Worm (Caenorhabditis elegans) whole organism, L2 larva: ENCODE results near the gene T23F11.6.

Source experiments
- C34F6.9 ChIP-seq: fragments of 150-350 bp; optimal IDR thresholded peaks from 2 replicates; lab custom pipeline; 2014; ENCODE audit warnings: missing biosample characterization, missing genetic modification characterization
- F13H6.1 ChIP-seq: sonication (generic microtip); optimal IDR thresholded peaks from 2 replicates; lab custom pipeline; 2016; ENCODE audit warnings: missing genetic modification characterization, missing compliant biosample characterization
- R02D3.7 ChIP-seq: fragments of 150-350 bp; optimal IDR thresholded peaks from 2 replicates; lab custom pipeline; 2014; ENCODE audit warnings: missing biosample characterization, missing genetic modification characterization
- Y55F3AM.14 ChIP-seq: fragments of 200-800 bp; sonication (Bioruptor generic); optimal IDR thresholded peaks from 2 replicates; lab custom pipeline; 2018; ENCODE audit warnings: mild to moderate bottlenecking, missing genetic modification characterization, missing compliant biosample characterization
- ZK546.5 ChIP-seq: sonication (generic microtip); optimal IDR thresholded peaks from 2 replicates; lab custom pipeline; 2017; ENCODE audit warnings: missing biosample characterization, missing genetic modification characterization
- alr-1 ChIP-seq: fragments of 150-350 bp; optimal IDR thresholded peaks from 2 replicates; lab custom pipeline; 2014; ENCODE audit warnings: missing biosample characterization, missing genetic modification characterization
- aly-2 ChIP-seq: fragments of 150-350 bp; optimal IDR thresholded peaks from 2 replicates; lab custom pipeline; 2014; ENCODE audit warnings: missing biosample characterization, missing genetic modification characterization
- ama-1 ChIP-seq: fragments of 150-350 bp; optimal IDR thresholded peaks from 2 replicates; lab custom pipeline; 2018; ENCODE audit warnings: inconsistent platforms
- blmp-1 ChIP-seq: sonication (generic microtip); optimal IDR thresholded peaks from 2 replicates; lab custom pipeline; 2017; ENCODE audit warnings: missing genetic modification characterization, mild to moderate bottlenecking, missing compliant biosample characterization, antibody characterized with exemption, moderate library complexity; ENCODE audit not compliant: insufficient read depth
- ceh-16 ChIP-seq: fragments of 150-350 bp; optimal IDR thresholded peaks from 2 replicates; lab custom pipeline; 2014; ENCODE audit warnings: missing biosample characterization, missing genetic modification characterization
- ceh-82 ChIP-seq: fragments of 150-350 bp; optimal IDR thresholded peaks from 2 replicates; lab custom pipeline; 2014; ENCODE audit warnings: missing biosample characterization, missing genetic modification characterization
- crh-2 ChIP-seq: sonication (generic microtip); optimal IDR thresholded peaks from 2 replicates; lab custom pipeline; 2017; ENCODE audit warnings: missing biosample characterization, missing genetic modification characterization
- dmd-4 ChIP-seq: sonication (generic microtip); optimal IDR thresholded peaks from 2 replicates; lab custom pipeline; 2017; ENCODE audit warnings: missing biosample characterization, missing genetic modification characterization
- egl-27 ChIP-seq: sonication (generic microtip); optimal IDR thresholded peaks from 3 replicates; lab custom pipeline; 2017; ENCODE audit warnings: missing biosample characterization, missing genetic modification reagents, missing genetic modification characterization
- elt-1 ChIP-seq: fragments of 150-350 bp; optimal IDR thresholded peaks from 2 replicates; lab custom pipeline; 2014; ENCODE audit warnings: missing biosample characterization, missing genetic modification characterization
- elt-3 ChIP-seq: sonication (generic microtip); optimal IDR thresholded peaks from 2 replicates; lab custom pipeline; 2017; ENCODE audit warnings: missing biosample characterization, missing genetic modification characterization
- fos-1 ChIP-seq: fragments of 150-350 bp; optimal IDR thresholded peaks from 2 replicates; lab custom pipeline; 2014; ENCODE audit warnings: missing biosample characterization, missing genetic modification characterization
- gmeb-1 ChIP-seq: fragments of 150-350 bp; optimal IDR thresholded peaks from 2 replicates; lab custom pipeline; 2014; ENCODE audit warnings: missing biosample characterization, missing genetic modification characterization
- lin-11 ChIP-seq: fragments of 150-350 bp; sonication (generic microtip); optimal IDR thresholded peaks from 2 replicates; lab custom pipeline; 2014; ENCODE audit warnings: missing biosample characterization, missing genetic modification characterization, inconsistent platforms, mixed read lengths
- lin-13 ChIP-seq: fragments of 150-350 bp; optimal IDR thresholded peaks from 2 replicates; lab custom pipeline; 2014; ENCODE audit warnings: missing biosample characterization, missing genetic modification reagents, missing genetic modification characterization
- lin-39 ChIP-seq: fragments of 150-350 bp; optimal IDR thresholded peaks from 2 replicates; lab custom pipeline; 2014; ENCODE audit warnings: missing biosample characterization, missing genetic modification reagents, missing genetic modification characterization
- mab-5 ChIP-seq: fragments of 150-350 bp; optimal IDR thresholded peaks from 2 replicates; lab custom pipeline; 2014; ENCODE audit warnings: missing biosample characterization, missing genetic modification characterization
- mbf-1 ChIP-seq: sonication (generic microtip); optimal IDR thresholded peaks from 2 replicates; lab custom pipeline; 2017; ENCODE audit warnings: missing biosample characterization, missing genetic modification characterization
- mdl-1 ChIP-seq, 2 experiments: fragments of 150-350 bp in 1 of 2; sonication (generic microtip) in 1 of 2; optimal IDR thresholded peaks; 2 replicates each; lab custom pipeline; 2017; ENCODE audit warnings: missing biosample characterization in 2 of 2, missing genetic modification characterization in 2 of 2
- nhr-10 ChIP-seq: sonication (generic microtip); optimal IDR thresholded peaks from 2 replicates; lab custom pipeline; 2017; ENCODE audit warnings: missing biosample characterization, missing genetic modification characterization
- nhr-11 ChIP-seq: fragments of 150-350 bp; optimal IDR thresholded peaks from 2 replicates; lab custom pipeline; 2014; ENCODE audit warnings: missing biosample characterization, missing genetic modification characterization
- nhr-12 ChIP-seq: fragments of 150-350 bp; optimal IDR thresholded peaks from 2 replicates; lab custom pipeline; 2014; ENCODE audit warnings: missing biosample characterization, missing genetic modification characterization
- nhr-129 ChIP-seq: fragments of 150-350 bp; optimal IDR thresholded peaks from 2 replicates; lab custom pipeline; 2014; ENCODE audit warnings: missing biosample characterization, missing genetic modification characterization
- nhr-21 ChIP-seq: fragments of 150-350 bp; optimal IDR thresholded peaks from 2 replicates; lab custom pipeline; 2014; ENCODE audit warnings: missing biosample characterization, missing genetic modification characterization
- nhr-23 ChIP-seq: fragments of 150-350 bp; optimal IDR thresholded peaks from 2 replicates; lab custom pipeline; 2014; ENCODE audit warnings: missing biosample characterization, missing genetic modification reagents, missing genetic modification characterization
- nhr-237 ChIP-seq: fragments of 150-350 bp; optimal IDR thresholded peaks from 2 replicates; lab custom pipeline; 2014; ENCODE audit warnings: missing biosample characterization, missing genetic modification characterization
- nhr-25 ChIP-seq: fragments of 150-350 bp; sonication (generic microtip); optimal IDR thresholded peaks from 3 replicates; lab custom pipeline; 2014; ENCODE audit warnings: missing biosample characterization, missing genetic modification characterization
- nhr-77 ChIP-seq: fragments of 150-350 bp; optimal IDR thresholded peaks from 2 replicates; lab custom pipeline; 2014; ENCODE audit warnings: missing biosample characterization, missing genetic modification characterization
- peb-1 ChIP-seq: fragments of 150-350 bp; optimal IDR thresholded peaks from 2 replicates; lab custom pipeline; 2014; ENCODE audit warnings: missing biosample characterization, missing genetic modification characterization
- sem-4 ChIP-seq: fragments of 150-350 bp; optimal IDR thresholded peaks from 2 replicates; lab custom pipeline; 2014; ENCODE audit warnings: missing biosample characterization, missing genetic modification reagents, missing genetic modification characterization
- skn-1 ChIP-seq: sonication (generic microtip); optimal IDR thresholded peaks from 2 replicates; lab custom pipeline; 2017; ENCODE audit warnings: missing biosample characterization, missing genetic modification characterization
- sma-3 ChIP-seq: sonication (generic microtip); optimal IDR thresholded peaks from 2 replicates; lab custom pipeline; 2016; ENCODE audit warnings: missing genetic modification reagents, missing genetic modification characterization, missing compliant biosample characterization
- sma-9 ChIP-seq, 2 experiments: fragments of 150-350 bp in 1 of 2; sonication (generic microtip) in 1 of 2; optimal IDR thresholded peaks; 2 replicates each; lab custom pipeline; 2014 to 2016; ENCODE audit warnings: missing genetic modification characterization in 2 of 2, mild to moderate bottlenecking in 1 of 2, missing biosample characterization in 1 of 2, missing compliant biosample characterization in 1 of 2, missing genetic modification reagents in 1 of 2, moderate library complexity in 1 of 2
- unc-39 ChIP-seq: fragments of 150-350 bp; optimal IDR thresholded peaks from 2 replicates; lab custom pipeline; 2014; ENCODE audit warnings: missing biosample characterization, missing genetic modification characterization
- unc-55 ChIP-seq: fragments of 150-350 bp; sonication (generic microtip); optimal IDR thresholded peaks from 3 replicates; lab custom pipeline; 2014; ENCODE audit warnings: missing biosample characterization, missing genetic modification reagents, missing genetic modification characterization
- unc-62 ChIP-seq: fragments of 150-350 bp; optimal IDR thresholded peaks from 2 replicates; lab custom pipeline; 2014; ENCODE audit warnings: missing biosample characterization, missing genetic modification reagents, missing genetic modification characterization
- zag-1 ChIP-seq: fragments of 150-350 bp; optimal IDR thresholded peaks from 2 replicates; lab custom pipeline; 2014; ENCODE audit warnings: missing biosample characterization, missing genetic modification characterization
- ztf-1 ChIP-seq: fragments of 200-800 bp; sonication (Bioruptor generic); conservative IDR thresholded peaks from 2 replicates; pipeline ENCODE4 v1.3.6; 2022; ENCODE audit warnings: missing genetic modification characterization, missing compliant biosample characterization
- ztf-11 ChIP-seq: sonication (generic microtip); optimal IDR thresholded peaks from 2 replicates; lab custom pipeline; 2017; ENCODE audit warnings: missing biosample characterization, missing genetic modification characterization
- ztf-4 ChIP-seq: fragments of 150-350 bp; optimal IDR thresholded peaks from 2 replicates; lab custom pipeline; 2014; ENCODE audit warnings: missing biosample characterization, missing genetic modification characterization

Gene T23F11.6

DNA sequence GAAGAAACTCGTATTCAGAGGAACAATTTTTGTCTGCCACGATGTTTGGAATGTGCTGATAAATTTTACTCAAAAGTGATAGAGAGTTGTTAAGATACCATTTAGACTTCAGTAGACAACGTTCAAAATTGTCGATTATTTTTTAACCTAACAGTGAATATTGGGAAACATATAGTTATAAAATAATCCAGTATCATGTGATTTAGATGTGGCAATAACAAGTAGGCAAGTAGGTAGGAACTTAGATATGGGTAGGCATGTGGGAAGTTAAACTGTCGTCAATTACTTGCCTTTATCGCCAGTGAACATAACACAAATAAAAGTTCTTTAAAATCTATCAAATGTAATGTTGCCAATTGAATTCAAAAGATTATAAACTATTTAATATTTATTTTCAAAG, 23.8 kb upstream of the T23F11.6 start, which contains the start of gene T23F11.11:
TSS of gene T23F11.11 (minus strand) at position 101 of the 400 bp plus-strand sequence.
- TF ChIP-seq dmd-4 (tag; lab: Kevin White, UChicago) (no peak), nhr-12 (tag; lab: Kevin White, UChicago) (no peak), unc-39 (tag; lab: Kevin White, UChicago) (no peak), sma-9 (GFP tag; optimal IDR thresholded peaks at IDR 0.05; lab: Kevin White, UChicago) (no peak), sma-9 (tag; optimal IDR thresholded peaks at IDR 0.05; lab: Kevin White, UChicago) (no peak), alr-1 (tag; lab: Kevin White, UChicago) (no peak), elt-1 (no peak), elt-3 (tag; lab: Kevin White, UChicago) (no peak), lin-11 (no peak), F13H6.1 (no peak), peb-1 (tag; lab: Kevin White, UChicago) (no peak), mab-5 (tag; lab: Kevin White, UChicago) (no peak), R02D3.7 (tag; lab: Kevin White, UChicago) (no peak), gmeb-1 (tag; lab: Kevin White, UChicago) (no peak), nhr-21 (tag; lab: Kevin White, UChicago) (no peak)

DNA sequence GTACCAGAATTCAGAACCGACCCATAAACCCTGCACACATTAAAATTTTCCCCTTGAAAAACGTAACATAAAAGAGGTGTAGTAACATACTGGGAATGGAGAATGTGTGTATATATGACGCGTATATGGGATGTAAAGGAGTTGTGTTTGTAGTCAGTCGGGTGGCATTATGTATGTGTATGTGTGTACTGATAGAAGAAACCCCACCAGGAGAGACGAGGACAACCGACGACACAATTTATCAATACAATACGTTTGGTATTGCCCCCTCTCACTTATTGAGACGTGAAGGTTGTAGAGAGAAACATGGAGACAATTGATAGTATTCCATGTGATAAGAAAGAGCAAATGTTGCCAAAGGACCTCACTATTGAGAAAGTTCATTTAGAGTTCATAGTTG, 20.4 kb upstream of the T23F11.6 start:
- TF ChIP-seq nhr-10 (tag; lab: Kevin White, UChicago) (no peak), fos-1 (tag; lab: Kevin White, UChicago) (peak; percentile 58), gmeb-1 (tag; lab: Kevin White, UChicago) (peak; percentile 10), nhr-129 (tag; lab: Kevin White, UChicago) (peak; percentile 5), ceh-82 (tag; lab: Kevin White, UChicago) (no peak), Y55F3AM.14 (GFP tag; lab: Kevin White, UChicago) (no peak)

DNA sequence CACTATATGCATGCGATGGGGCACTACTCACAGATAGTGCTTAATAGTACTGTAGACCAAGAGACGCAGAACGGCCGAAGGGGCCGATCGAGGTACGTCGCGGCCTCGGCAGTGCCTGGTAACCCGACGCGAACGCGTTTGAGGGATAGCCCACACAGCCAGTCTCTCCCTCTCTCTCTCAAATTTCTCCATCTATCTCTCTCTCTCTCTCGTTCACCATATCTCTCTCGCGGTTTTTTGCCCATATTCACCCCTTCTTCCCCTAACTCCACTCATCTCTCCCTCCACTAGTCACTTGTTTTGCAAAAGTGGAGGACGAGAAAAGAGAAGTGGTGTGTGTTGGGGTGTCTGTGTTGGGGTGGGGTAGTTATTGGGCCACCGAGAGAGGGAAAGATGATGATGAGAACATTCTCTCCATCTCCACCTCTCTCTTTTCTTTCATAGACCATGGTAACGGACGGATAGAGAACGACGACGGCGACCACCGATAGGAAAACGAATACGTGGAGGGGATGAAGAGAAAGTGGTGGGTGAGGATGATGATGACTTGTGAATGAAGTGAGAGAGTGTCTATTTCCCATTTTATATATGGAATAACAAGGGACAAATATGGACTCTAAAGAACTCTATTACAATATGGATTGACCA, 19.2 kb upstream of the T23F11.6 start:
- TF ChIP-seq sma-3 (GFP tag; lab: Kevin White, UChicago) (peak; percentile 52), nhr-11 (tag; lab: Kevin White, UChicago) (no peak), nhr-129 (tag; lab: Kevin White, UChicago) (peak; percentile 61), alr-1 (tag; lab: Kevin White, UChicago) (no peak), ztf-11 (no peak), mdl-1 (tag; optimal IDR thresholded peaks at IDR 0.05; lab: Kevin White, UChicago) (peak; percentile 5 to 15), ztf-4 (tag; lab: Kevin White, UChicago) (no peak), ztf-1 (GFP tag; lab: Robert Waterston, UW) (no peak), nhr-77 (tag; lab: Kevin White, UChicago) (no peak), lin-39 (no peak), ZK546.5 (no peak), Y55F3AM.14 (GFP tag; lab: Kevin White, UChicago) (no peak), elt-1 (no peak), C34F6.9 (peak; percentile 70), ceh-16 (peak; percentile 2), ceh-82 (tag; lab: Kevin White, UChicago) (no peak), nhr-237 (tag; lab: Kevin White, UChicago) (no peak), nhr-21 (tag; lab: Kevin White, UChicago) (peak; percentile 47), ama-1 (lab: Kevin White, UChicago) (no peak), fos-1 (tag; lab: Kevin White, UChicago) (peak; percentile 7), sma-9 (GFP tag; optimal IDR thresholded peaks at IDR 0.05; lab: Kevin White, UChicago) (peak; percentile 49), sma-9 (tag; optimal IDR thresholded peaks at IDR 0.05; lab: Kevin White, UChicago) (no peak), sem-4 (tag; lab: Kevin White, UChicago) (no peak), egl-27 (no peak), mbf-1 (tag; lab: Kevin White, UChicago) (no peak), unc-62 (no peak), zag-1 (tag; lab: Kevin White, UChicago) (peak; percentile 46), F13H6.1 (peak; percentile 65), skn-1 (tag; lab: Kevin White, UChicago) (no peak), elt-3 (tag; lab: Kevin White, UChicago) (no peak), nhr-12 (tag; lab: Kevin White, UChicago) (no peak), nhr-23 (tag; lab: Kevin White, UChicago) (no peak), aly-2 (no peak), unc-39 (tag; lab: Kevin White, UChicago) (no peak), dmd-4 (tag; lab: Kevin White, UChicago) (no peak), gmeb-1 (tag; lab: Kevin White, UChicago) (no peak), lin-13 (GFP tag; lab: Kevin White, UChicago) (peak; percentile 29), crh-2 (tag; lab: Kevin White, UChicago) (peak; percentile 25), nhr-25 (tag; lab: Kevin White, UChicago) (peak; percentile 73), mab-5 (tag; lab: Kevin White, UChicago) (no peak), lin-11 (no peak), unc-55 (GFP tag; lab: Kevin White, UChicago) (peak; percentile 67), R02D3.7 (tag; lab: Kevin White, UChicago) (no peak), nhr-10 (tag; lab: Kevin White, UChicago) (no peak), blmp-1 (no peak)
